Worm (Caenorhabditis elegans): Measurements from ENCODE around the gene Y22F5A.11.

Y22F5A.11 gene

ce11 chrV:10227333-10227732 lies 48.1 kb downstream of the Y22F5A.11 start, which contains the start of gene ttr-19:
TSS of gene ttr-19 (minus strand) at chrV:10227433.
- TF ChIP-seq lin-15B (tag; optimal IDR thresholded peaks at IDR 0.05), result no peak
- TF ChIP-seq mml-1 (tag; optimal IDR thresholded peaks at IDR 0.05), result no peak
- TF ChIP-seq skn-1 (tag; optimal IDR thresholded peaks at IDR 0.05), result no peak
- no peak for TF ChIP-seq aly-2 (tag; optimal IDR thresholded peaks at IDR 0.05)
- no peak for TF ChIP-seq zag-1 (tag; optimal IDR thresholded peaks at IDR 0.05)
- TF ChIP-seq snpc-4 (tag; optimal IDR thresholded peaks at IDR 0.05), result no peak
- no peak for TF ChIP-seq fkh-2 (tag; optimal IDR thresholded peaks at IDR 0.05)
- no peak for TF ChIP-seq egl-5 (tag; optimal IDR thresholded peaks at IDR 0.05)
- no peak for TF ChIP-seq nhr-11 (tag; optimal IDR thresholded peaks at IDR 0.05)
- no peak for TF ChIP-seq elt-3 (tag; optimal IDR thresholded peaks at IDR 0.05)
- TF ChIP-seq elt-2 (tag; optimal IDR thresholded peaks at IDR 0.05), result no peak
- TF ChIP-seq lin-39 (tag; optimal IDR thresholded peaks at IDR 0.05), result no peak

ce11 chrV:10225610-10226009 lies 49.8 kb downstream of the Y22F5A.11 start, which contains the start of gene daf-36:
TSS of gene daf-36 (minus strand) at chrV:10225710.
- TF ChIP-seq lin-15B (tag; optimal IDR thresholded peaks at IDR 0.05) (no peak), elt-2 (tag; optimal IDR thresholded peaks at IDR 0.05) (peak; percentile 28)

Data from whole organism, L3 larva.